Worm (Caenorhabditis elegans): ENCODE data around the gene C04G6.13.

- TF ChIP-seq unc-130 (tag; optimal IDR thresholded peaks at IDR 0.05) (no peak), ceh-63 (GFP tag; optimal IDR thresholded peaks at IDR 0.05) (no peak)
Observed at ce11 chrII:5047279-5047678, 46.8 kb upstream of the C04G6.13 start.
